Fruit fly (Drosophila melanogaster) whole organism, embryonic: Measurements from ENCODE around the gene Nph.
A peak's percentile ranks its signal among the peaks of the same experiment; 100 is the strongest.

ENCODE experiments used
- Antp ChIP-seq: fragments of 200-800 bp; sonication (Bioruptor generic); optimal IDR thresholded peaks from 3 replicates; lab custom pipeline; 2016; ENCODE audit warnings: missing biosample characterization, missing genetic modification characterization
- BtbVII ChIP-seq: fragments of 200-800 bp; sonication (Bioruptor generic); optimal IDR thresholded peaks from 3 replicates; lab custom pipeline; 2017; ENCODE audit warnings: missing biosample characterization, mild to moderate bottlenecking, missing genetic modification characterization
- CG10462 ChIP-seq: fragments of 200-800 bp; sonication (Bioruptor generic); optimal IDR thresholded peaks from 2 replicates; lab custom pipeline; 2016; ENCODE audit warnings: missing biosample characterization, missing genetic modification characterization
- CG12219 ChIP-seq: fragments of 200-800 bp; sonication (Bioruptor generic); optimal IDR thresholded peaks from 3 replicates; lab custom pipeline; 2018; ENCODE audit warnings: missing biosample characterization, mild to moderate bottlenecking, missing genetic modification characterization
- CG12299 ChIP-seq: fragments of 200-800 bp; sonication (Bioruptor generic); optimal IDR thresholded peaks from 2 replicates; lab custom pipeline; 2018; ENCODE audit warnings: missing biosample characterization, mild to moderate bottlenecking, missing genetic modification characterization
- CG14441 ChIP-seq: fragments of 200-800 bp; sonication (Bioruptor generic); IDR thresholded peaks from 2 replicates; pipeline ENCODE4 v1.3.6; 2022; ENCODE audit warnings: missing biosample characterization, missing genetic modification characterization
- CG14860 ChIP-seq: fragments of 200-800 bp; sonication (Bioruptor generic); IDR thresholded peaks from 3 replicates; pipeline ENCODE4 v1.3.6; 2022; ENCODE audit warnings: missing biosample characterization, missing genetic modification characterization; ENCODE audit not compliant: partially characterized antibody
- CG17612 ChIP-seq: fragments of 200-800 bp; sonication (Bioruptor generic); IDR thresholded peaks from 2 replicates; pipeline ENCODE4 v1.3.6; 2022; ENCODE audit warnings: missing biosample characterization, missing genetic modification characterization
- CG18262 ChIP-seq: fragments of 200-800 bp; optimal IDR thresholded peaks from 3 replicates; lab custom pipeline; 2019; ENCODE audit warnings: missing biosample characterization, mild to moderate bottlenecking, missing genetic modification characterization, moderate library complexity
- CG2120 ChIP-seq: fragments of 200-800 bp; sonication (Bioruptor generic); optimal IDR thresholded peaks from 3 replicates; lab custom pipeline; 2016; ENCODE audit warnings: missing biosample characterization, missing genetic modification characterization
- CG2202 ChIP-seq: fragments of 200-800 bp; sonication (Bioruptor generic); optimal IDR thresholded peaks from 2 replicates; lab custom pipeline; 2018; ENCODE audit warnings: missing biosample characterization, mild to moderate bottlenecking, missing genetic modification characterization
- CG3838 ChIP-seq: fragments of 200-800 bp; sonication (Bioruptor generic); optimal IDR thresholded peaks from 3 replicates; lab custom pipeline; 2016; ENCODE audit warnings: missing biosample characterization, missing genetic modification characterization
- CG42726 ChIP-seq: fragments of 200-800 bp; sonication (Bioruptor generic); IDR thresholded peaks from 2 replicates; pipeline ENCODE4 v1.3.6; 2022; ENCODE audit warnings: missing biosample characterization, missing genetic modification characterization; ENCODE audit not compliant: partially characterized antibody
- CG4404 ChIP-seq: fragments of 200-800 bp; sonication (Bioruptor generic); IDR thresholded peaks from 2 replicates; pipeline ENCODE4 v1.3.6; 2022; ENCODE audit warnings: missing biosample characterization, missing genetic modification characterization
- CG6272 ChIP-seq: fragments of 200-800 bp; sonication (Bioruptor generic); IDR thresholded peaks from 2 replicates; pipeline ENCODE4 v1.3.6; 2022; ENCODE audit warnings: missing biosample characterization, missing genetic modification characterization
- CG6654 ChIP-seq: fragments of 200-800 bp; sonication (Bioruptor generic); optimal IDR thresholded peaks from 2 replicates; lab custom pipeline; 2017; ENCODE audit warnings: missing biosample characterization, mild to moderate bottlenecking, missing genetic modification characterization
- CG6683 ChIP-seq: fragments of 200-800 bp; sonication (Bioruptor generic); optimal IDR thresholded peaks from 2 replicates; lab custom pipeline; 2017; ENCODE audit warnings: missing biosample characterization, mild to moderate bottlenecking, missing genetic modification characterization, missing genetic modification reagents
- CG6791 ChIP-seq: fragments of 200-800 bp; sonication (Bioruptor generic); IDR thresholded peaks from 3 replicates; pipeline ENCODE4 v1.3.6; 2022; ENCODE audit warnings: missing biosample characterization, missing genetic modification characterization; ENCODE audit not compliant: partially characterized antibody
- CG7786 ChIP-seq: fragments of 200-800 bp; sonication (Bioruptor generic); optimal IDR thresholded peaks from 2 replicates; lab custom pipeline; 2016; ENCODE audit warnings: missing biosample characterization, missing genetic modification characterization
- CG9932 ChIP-seq: fragments of 200-800 bp; sonication (Bioruptor generic); IDR thresholded peaks from 2 replicates; pipeline ENCODE4 v1.3.6; 2022; ENCODE audit warnings: missing biosample characterization, missing genetic modification characterization
- Deaf1 ChIP-seq: fragments of 200-800 bp; optimal IDR thresholded peaks from 3 replicates; lab custom pipeline; 2019; ENCODE audit warnings: missing biosample characterization, mild to moderate bottlenecking, missing genetic modification characterization, moderate library complexity
- Dek ChIP-seq: fragments of 200-800 bp; sonication (Bioruptor generic); optimal IDR thresholded peaks from 3 replicates; lab custom pipeline; 2019; ENCODE audit warnings: missing biosample characterization, mild to moderate bottlenecking, missing genetic modification characterization, moderate library complexity
- E2f2 ChIP-seq: fragments of 200-800 bp; sonication (Bioruptor generic); IDR thresholded peaks from 2 replicates; pipeline ENCODE4 v1.3.6; 2022; ENCODE audit warnings: missing biosample characterization, missing genetic modification characterization
- Fer1 ChIP-seq: fragments of 200-800 bp; sonication (Bioruptor generic); optimal IDR thresholded peaks from 2 replicates; lab custom pipeline; 2017; ENCODE audit warnings: missing biosample characterization, mild to moderate bottlenecking, missing genetic modification characterization
- Gsc ChIP-seq: fragments of 200-800 bp; sonication (Bioruptor generic); IDR thresholded peaks from 2 replicates; pipeline ENCODE4 v1.3.6; 2022; ENCODE audit warnings: missing biosample characterization, missing genetic modification characterization
- Hmr ChIP-seq: fragments of 200-800 bp; sonication (Bioruptor generic); optimal IDR thresholded peaks from 3 replicates; lab custom pipeline; 2017; ENCODE audit warnings: mild to moderate bottlenecking, missing biosample characterization, missing genetic modification reagents, missing genetic modification characterization
- Hsf ChIP-seq: fragments of 200-800 bp; sonication (Bioruptor generic); optimal IDR thresholded peaks from 3 replicates; lab custom pipeline; 2016; ENCODE audit warnings: missing biosample characterization, missing genetic modification characterization
- Lpt ChIP-seq: fragments of >200 bp; optimal IDR thresholded peaks from 2 replicates; lab custom pipeline; 2018; ENCODE audit warnings: missing biosample characterization, missing genetic modification characterization
- MESR4 ChIP-seq: fragments of 200-800 bp; sonication (Bioruptor generic); optimal IDR thresholded peaks from 2 replicates; lab custom pipeline; 2018; ENCODE audit warnings: missing biosample characterization, mild to moderate bottlenecking, missing genetic modification characterization, moderate library complexity
- Mad ChIP-seq: fragments of 200-800 bp; sonication (Bioruptor generic); optimal IDR thresholded peaks from 2 replicates; lab custom pipeline; 2016; ENCODE audit warnings: missing biosample characterization, missing genetic modification characterization
- NFAT ChIP-seq: fragments of 200-800 bp; sonication (Bioruptor generic); IDR thresholded peaks from 2 replicates; pipeline ENCODE4 v1.3.6; 2022; ENCODE audit warnings: missing biosample characterization, missing genetic modification characterization
- NK7.1 ChIP-seq: fragments of 200-800 bp; sonication (Bioruptor generic); optimal IDR thresholded peaks from 3 replicates; lab custom pipeline; 2016; ENCODE audit warnings: missing biosample characterization, missing genetic modification characterization
- NfI ChIP-seq: fragments of 200-800 bp; sonication (Bioruptor generic); optimal IDR thresholded peaks from 3 replicates; lab custom pipeline; 2018; ENCODE audit warnings: missing biosample characterization, mild to moderate bottlenecking, missing genetic modification characterization, moderate library complexity
- Stat92E ChIP-seq, 3 experiments: fragments of >200 bp in 2 of 3; fragments of 200-800 bp in 1 of 3; sonication (Bioruptor generic) in 1 of 3; optimal IDR thresholded peaks; 2 replicates each; lab custom pipeline; 2017 to 2019; ENCODE audit warnings: missing biosample characterization in 3 of 3, missing genetic modification characterization in 3 of 3, mild to moderate bottlenecking in 1 of 3, moderate library complexity in 1 of 3
- bbx ChIP-seq: fragments of 200-800 bp; sonication (Bioruptor generic); IDR thresholded peaks from 2 replicates; pipeline ENCODE4 v1.3.6; 2022; ENCODE audit warnings: missing biosample characterization, missing genetic modification characterization; ENCODE audit not compliant: partially characterized antibody
- cad ChIP-seq: fragments of >200 bp; optimal IDR thresholded peaks from 2 replicates; lab custom pipeline; 2017; ENCODE audit warnings: missing biosample characterization, missing genetic modification characterization
- emc ChIP-seq: fragments of 200-800 bp; sonication (Bioruptor generic); optimal IDR thresholded peaks from 2 replicates; lab custom pipeline; 2016; ENCODE audit warnings: missing biosample characterization, missing genetic modification characterization
- fd102C ChIP-seq: fragments of 200-800 bp; sonication (Bioruptor generic); optimal IDR thresholded peaks from 2 replicates; lab custom pipeline; 2018; ENCODE audit warnings: missing biosample characterization, mild to moderate bottlenecking, missing genetic modification characterization, moderate library complexity
- fd3F ChIP-seq: fragments of 200-800 bp; sonication (Bioruptor generic); optimal IDR thresholded peaks from 2 replicates; lab custom pipeline; 2018; ENCODE audit warnings: missing biosample characterization, mild to moderate bottlenecking, missing genetic modification characterization, moderate library complexity
- fd96Cb ChIP-seq: fragments of 200-800 bp; sonication (Bioruptor generic); optimal IDR thresholded peaks from 2 replicates; lab custom pipeline; 2018; ENCODE audit warnings: missing biosample characterization, mild to moderate bottlenecking, missing genetic modification characterization, moderate library complexity
- fu2 ChIP-seq: fragments of 200-800 bp; sonication (Bioruptor generic); optimal IDR thresholded peaks from 2 replicates; lab custom pipeline; 2016; ENCODE audit warnings: missing biosample characterization, missing genetic modification characterization
- gcm ChIP-seq: fragments of 200-800 bp; sonication (Bioruptor generic); optimal IDR thresholded peaks from 2 replicates; lab custom pipeline; 2019; ENCODE audit warnings: missing biosample characterization, mild to moderate bottlenecking, missing genetic modification characterization, moderate library complexity
- luna ChIP-seq: fragments of 200-800 bp; sonication (Bioruptor generic); optimal IDR thresholded peaks from 2 replicates; lab custom pipeline; 2016; ENCODE audit warnings: missing biosample characterization, missing genetic modification characterization
- mirr ChIP-seq: fragments of 200-800 bp; sonication (Bioruptor generic); optimal IDR thresholded peaks from 3 replicates; lab custom pipeline; 2018; ENCODE audit warnings: missing biosample characterization, mild to moderate bottlenecking, missing genetic modification characterization
- onecut ChIP-seq: fragments of 200-800 bp; sonication (Bioruptor generic); IDR thresholded peaks from 2 replicates; pipeline ENCODE4 v1.3.6; 2022; ENCODE audit warnings: missing biosample characterization, missing genetic modification characterization
- sc ChIP-seq, 3 experiments: fragments of >200 bp in 2 of 3; fragments of 200-800 bp in 1 of 3; sonication (Bioruptor generic) in 1 of 3; optimal IDR thresholded peaks; 2 replicates in 2 of 3; 3 replicates in 1 of 3; lab custom pipeline; 2017; ENCODE audit warnings: mild to moderate bottlenecking in 1 of 3, missing biosample characterization in 1 of 3, missing genetic modification characterization in 1 of 3, missing genetic modification reagents in 1 of 3
- sima ChIP-seq: fragments of 200-800 bp; sonication (Bioruptor generic); optimal IDR thresholded peaks from 2 replicates; lab custom pipeline; 2016; ENCODE audit warnings: missing biosample characterization, missing genetic modification characterization
- sug ChIP-seq: fragments of 200-800 bp; optimal IDR thresholded peaks from 2 replicates; lab custom pipeline; 2019; ENCODE audit warnings: missing biosample characterization, mild to moderate bottlenecking, missing genetic modification characterization, moderate library complexity
- yki ChIP-seq: fragments of >200 bp; optimal IDR thresholded peaks from 3 replicates; lab custom pipeline; 2018

Nph gene

dm6 chr3R:30021559-30022451, 17.1 kb upstream of the Nph start, which contains the start of gene Mgat2 (continued):
- TF ChIP-seq CG14860: peak; percentile 71
- TF ChIP-seq sug (tag; lab: Kevin White, UChicago): peak; percentile 55
- TF ChIP-seq Mad (GFP tag; lab: Kevin White, UChicago): no peak
- peak; percentile 30 for TF ChIP-seq CG18262 (tag; lab: Kevin White, UChicago)
- no peak for TF ChIP-seq fu2 (GFP tag; lab: Kevin White, UChicago)
- TF ChIP-seq BtbVII (GFP tag; lab: Kevin White, UChicago): peak; percentile 63
- peak; percentile 31 for TF ChIP-seq Hmr (GFP tag; lab: Kevin White, UChicago)
- no peak for TF ChIP-seq fd102C (GFP tag; lab: Kevin White, UChicago)
- TF ChIP-seq sima: no peak
- peak; percentile 74 for TF ChIP-seq Fer1
- TF ChIP-seq cad: no peak
- no peak for TF ChIP-seq Hsf (GFP tag; lab: Kevin White, UChicago)
- no peak for TF ChIP-seq CG7786 (GFP tag; lab: Kevin White, UChicago)
- no peak for TF ChIP-seq yki (lab: Kevin White, UChicago)
- peak; percentile 86 for TF ChIP-seq CG6791 (GFP tag; lab: Robert Waterston, UW)
- TF ChIP-seq NFAT (GFP tag; lab: Robert Waterston, UW): no peak
- no peak for TF ChIP-seq Antp (GFP tag; lab: Kevin White, UChicago)
- TF ChIP-seq gcm: peak; percentile 97
- TF ChIP-seq CG6272 (GFP tag; lab: Robert Waterston, UW): no peak
- TF ChIP-seq CG4404 (GFP tag; lab: Robert Waterston, UW): no peak
- peak; percentile 86 for TF ChIP-seq bbx (GFP tag; lab: Robert Waterston, UW)
- TF ChIP-seq NfI (GFP tag; lab: Kevin White, UChicago): peak; percentile 16
- no peak for TF ChIP-seq CG3838
- TF ChIP-seq NK7.1 (GFP tag; lab: Kevin White, UChicago): no peak
- peak; percentile 94 for TF ChIP-seq onecut
- peak; percentile 59 for TF ChIP-seq CG12219 (GFP tag; lab: Kevin White, UChicago)
- TF ChIP-seq mirr (GFP tag; lab: Kevin White, UChicago): peak; percentile 74
- TF ChIP-seq CG6683: peak; percentile 10
- peak; percentile 23; the same call in 1 of the 2 replicates for TF ChIP-seq CG9932 (GFP tag; lab: Robert Waterston, UW)
- peak; percentile 81 for TF ChIP-seq MESR4 (GFP tag; lab: Kevin White, UChicago)
- no peak for TF ChIP-seq Gsc (GFP tag; lab: Robert Waterston, UW)
- TF ChIP-seq luna (GFP tag; lab: Kevin White, UChicago): no peak
- TF ChIP-seq CG42726: peak; percentile 22; the same call in 1 of the 2 replicates
- TF ChIP-seq Lpt: no peak
- TF ChIP-seq CG10462 (GFP tag; lab: Kevin White, UChicago): no peak
- no peak for TF ChIP-seq sc (optimal IDR thresholded peaks at IDR 0.05; lab: Kevin White, UChicago)
- no peak for TF ChIP-seq sc (GFP tag; optimal IDR thresholded peaks at IDR 0.05; lab: Kevin White, UChicago)
- peak in 1 of 3 experiments; percentile 88 for TF ChIP-seq Stat92E (GFP tag; optimal IDR thresholded peaks at IDR 0.05; lab: Kevin White, UChicago)
- TF ChIP-seq CG14441 (GFP tag; lab: Robert Waterston, UW): no peak
- TF ChIP-seq E2f2: peak; percentile 85
- no peak for TF ChIP-seq CG6654 (GFP tag; lab: Kevin White, UChicago)
- TF ChIP-seq CG2202 (tag; lab: Kevin White, UChicago): peak; percentile 66
- no peak for TF ChIP-seq emc
- no peak for TF ChIP-seq CG2120 (GFP tag; lab: Kevin White, UChicago)
- no peak for TF ChIP-seq fd3F (GFP tag; lab: Kevin White, UChicago)
- no peak for TF ChIP-seq CG17612 (GFP tag; lab: Robert Waterston, UW)
- no peak for TF ChIP-seq fd96Cb (tag; lab: Kevin White, UChicago)
- peak; percentile 81 for TF ChIP-seq Deaf1 (tag; lab: Kevin White, UChicago)
- no peak for TF ChIP-seq CG12299 (tag; lab: Kevin White, UChicago)
- TF ChIP-seq Dek: peak; percentile 43
